Worm (Caenorhabditis elegans): ENCODE results near the gene nhr-21.

Gene nhr-21

ce11 chrII:7301670-7302151, 37.3 kb upstream of the nhr-21 start, which contains the start of gene cul-4:
Gene cul-4 (plus strand): TSS chrII:7302101.
- TF ChIP-seq tbx-7 (tag; optimal IDR thresholded peaks at IDR 0.05) (no peak), rnt-1 (tag; optimal IDR thresholded peaks at IDR 0.05) (no peak), ceh-18 (tag; optimal IDR thresholded peaks at IDR 0.05) (no peak), fax-1 (tag; optimal IDR thresholded peaks at IDR 0.05) (no peak), hlh-30 (tag; optimal IDR thresholded peaks at IDR 0.05; ENCODE audit: insufficient read depth) (no peak), ceh-24 (tag; optimal IDR thresholded peaks at IDR 0.05) (no peak), sdc-2 (tag; optimal IDR thresholded peaks at IDR 0.05) (no peak), ceh-22 (tag; optimal IDR thresholded peaks at IDR 0.05) (no peak), pros-1 (tag; optimal IDR thresholded peaks at IDR 0.05) (no peak), elt-4 (tag; optimal IDR thresholded peaks at IDR 0.05) (no peak), unc-42 (tag; optimal IDR thresholded peaks at IDR 0.05) (no peak), ceh-19 (GFP tag; optimal IDR thresholded peaks at IDR 0.05) (no peak), pax-1 (tag; optimal IDR thresholded peaks at IDR 0.05) (no peak), hlh-8 (tag; optimal IDR thresholded peaks at IDR 0.05) (no peak), ceh-31 (tag; optimal IDR thresholded peaks at IDR 0.05) (peak; percentile 10), tbx-2 (tag; optimal IDR thresholded peaks at IDR 0.05) (peak; percentile 12), sox-4 (tag; optimal IDR thresholded peaks at IDR 0.05) (no peak), ztf-16 (tag; optimal IDR thresholded peaks at IDR 0.05) (no peak), dmd-4 (tag; optimal IDR thresholded peaks at IDR 0.05; ENCODE audit: borderline replicate concordance) (no peak), madf-2 (tag; optimal IDR thresholded peaks at IDR 0.05) (no peak), ceh-48 (tag; optimal IDR thresholded peaks at IDR 0.05) (no peak), dve-1 (tag; optimal IDR thresholded peaks at IDR 0.05) (no peak), unc-3 (GFP tag; conservative IDR thresholded peaks at IDR 0.05) (no peak), unc-3 (tag; optimal IDR thresholded peaks at IDR 0.05) (no peak), ceh-2 (tag; optimal IDR thresholded peaks at IDR 0.05) (peak; percentile 8), nfya-1 (tag; optimal IDR thresholded peaks at IDR 0.05) (peak; percentile 40), pat-9 (tag; optimal IDR thresholded peaks at IDR 0.05) (no peak), ceh-9 (tag; optimal IDR thresholded peaks at IDR 0.05) (no peak), pqm-1 (tag; optimal IDR thresholded peaks at IDR 0.05) (no peak), nhr-11 (tag; optimal IDR thresholded peaks at IDR 0.05) (no peak), eyg-1 (tag; optimal IDR thresholded peaks at IDR 0.05) (no peak), fkh-6 (tag; optimal IDR thresholded peaks at IDR 0.05) (no peak), nhr-232 (tag; optimal IDR thresholded peaks at IDR 0.05) (no peak), pag-3 (tag; optimal IDR thresholded peaks at IDR 0.05; ENCODE audit: borderline replicate concordance) (no peak), Y22D7AL.16 (tag; optimal IDR thresholded peaks at IDR 0.05) (no peak), ceh-14 (tag; optimal IDR thresholded peaks at IDR 0.05) (peak; percentile 14), lin-11 (tag; optimal IDR thresholded peaks at IDR 0.05) (no peak), elt-2 (tag; optimal IDR thresholded peaks at IDR 0.05) (no peak), ceh-30 (tag; optimal IDR thresholded peaks at IDR 0.05) (no peak), unc-55 (GFP tag; optimal IDR thresholded peaks at IDR 0.05) (no peak), gmeb-2 (tag; optimal IDR thresholded peaks at IDR 0.05) (no peak)

- TF ChIP-seq ceh-2 (tag; optimal IDR thresholded peaks at IDR 0.05), result no peak
- no peak for TF ChIP-seq C08G9.2 (tag; optimal IDR thresholded peaks at IDR 0.05)
- TF ChIP-seq mec-3 (tag; optimal IDR thresholded peaks at IDR 0.05; ENCODE audit: borderline replicate concordance), result no peak
- TF ChIP-seq madf-2 (tag; optimal IDR thresholded peaks at IDR 0.05), result no peak
- no peak for TF ChIP-seq ttx-3 (tag; optimal IDR thresholded peaks at IDR 0.05)
- TF ChIP-seq dmd-4 (tag; optimal IDR thresholded peaks at IDR 0.05; ENCODE audit: borderline replicate concordance), result no peak
- TF ChIP-seq rnt-1 (tag; optimal IDR thresholded peaks at IDR 0.05), result no peak
- TF ChIP-seq hlh-8 (tag; optimal IDR thresholded peaks at IDR 0.05), result no peak
- TF ChIP-seq ahr-1 (tag; optimal IDR thresholded peaks at IDR 0.05), result no peak
- no peak for TF ChIP-seq hlh-6 (tag; optimal IDR thresholded peaks at IDR 0.05)
- no peak for TF ChIP-seq ama-1 (optimal IDR thresholded peaks at IDR 0.05)
- no peak for TF ChIP-seq pha-2 (tag; optimal IDR thresholded peaks at IDR 0.05)
Observed at ce11 chrII:7305558-7305957, 33.5 kb upstream of the nhr-21 start, which contains the start of gene brf-1. Gene brf-1 (plus strand): TSS chrII:7305858.

Measured in whole organism, late embryonic.